Fruit fly (Drosophila melanogaster) whole organism, adult: Measurements from ENCODE around the gene Ror.

Experiments
- CG11617 ChIP-seq: fragments of 200-800 bp; sonication (Bioruptor generic); optimal IDR thresholded peaks from 2 replicates; lab custom pipeline; 2017; ENCODE audit warnings: mild to moderate bottlenecking, missing biosample characterization, missing genetic modification reagents, missing genetic modification characterization
- CG12768 ChIP-seq: fragments of 200-800 bp; sonication (Bioruptor generic); optimal IDR thresholded peaks from 2 replicates; lab custom pipeline; 2017; ENCODE audit warnings: missing biosample characterization, missing genetic modification characterization, mild to moderate bottlenecking, moderate library complexity, missing genetic modification reagents
- CG1620 ChIP-seq: fragments of 200-800 bp; sonication (Bioruptor generic); optimal IDR thresholded peaks from 2 replicates; lab custom pipeline; 2016; ENCODE audit warnings: missing biosample characterization, missing genetic modification characterization
- CG5204 ChIP-seq: fragments of 200-800 bp; sonication (Bioruptor generic); optimal IDR thresholded peaks from 2 replicates; lab custom pipeline; 2016; ENCODE audit warnings: missing biosample characterization, missing genetic modification characterization
- Crg-1 ChIP-seq: fragments of 200-800 bp; sonication (Bioruptor generic); optimal IDR thresholded peaks from 2 replicates; lab custom pipeline; 2016; ENCODE audit warnings: missing biosample characterization, missing genetic modification characterization
- Mnt ChIP-seq: fragments of 200-800 bp; sonication (Bioruptor generic); optimal IDR thresholded peaks from 2 replicates; lab custom pipeline; 2016; ENCODE audit warnings: missing biosample characterization, mild to moderate bottlenecking, missing genetic modification characterization
- cnc ChIP-seq, 2 experiments: fragments of >200 bp; optimal IDR thresholded peaks; 2 replicates each; lab custom pipeline; 2017

DNA sequence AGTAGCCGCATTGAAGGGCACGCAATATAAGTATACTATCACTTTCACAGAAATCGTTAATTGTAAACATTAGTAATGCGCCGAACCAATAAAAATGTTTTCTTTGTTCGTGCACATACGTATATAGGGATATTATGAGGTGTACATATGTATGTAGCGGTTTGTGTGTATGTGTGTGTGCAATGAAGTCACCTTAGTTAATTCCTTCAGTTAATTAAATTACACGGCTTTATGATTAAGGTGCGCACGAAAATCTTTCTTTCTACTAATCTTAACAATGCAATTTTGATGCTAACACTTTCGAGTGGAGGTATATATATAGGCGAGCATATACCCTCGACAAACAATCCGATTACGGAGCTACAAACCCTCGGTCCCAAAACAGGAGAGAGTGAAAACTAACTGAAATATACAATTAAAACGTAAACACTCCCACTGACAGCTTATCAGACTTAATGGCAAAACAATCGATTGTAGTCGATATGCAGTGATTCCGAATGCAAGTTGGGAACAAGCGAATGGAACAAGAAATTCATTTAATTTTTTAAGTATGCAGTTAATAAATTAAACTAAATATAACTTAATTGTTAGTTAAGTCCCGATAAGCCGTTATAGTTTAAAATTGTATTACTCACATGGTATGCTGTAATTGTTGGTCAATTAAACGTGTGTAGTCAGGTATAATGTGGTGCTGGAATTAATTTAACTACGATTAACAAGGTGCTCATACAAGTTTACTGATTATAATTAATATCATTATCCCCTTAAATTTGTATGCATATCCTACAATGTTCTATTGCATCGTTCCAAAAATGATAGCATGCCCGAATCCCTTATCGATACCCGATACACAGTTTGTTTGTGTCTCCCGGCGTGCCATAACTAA, 30.9 kb upstream of the Ror start, which contains the start of the genes Npc1a and Prosalpha6:
- no peak for TF ChIP-seq CG1620 (GFP tag; lab: Kevin White, UChicago)
- TF ChIP-seq cnc (optimal IDR thresholded peaks at IDR 0.05; lab: Kevin White, UChicago) = no peak
- TF ChIP-seq CG11617 (GFP tag; lab: Kevin White, UChicago) = no peak
- TF ChIP-seq CG5204 (GFP tag; lab: Kevin White, UChicago) = no peak
- no peak for TF ChIP-seq Mnt (GFP tag; lab: Kevin White, UChicago)
- TF ChIP-seq Crg-1 = no peak
- peak; percentile 52 for TF ChIP-seq CG12768 (GFP tag; lab: Kevin White, UChicago)
